Worm (Caenorhabditis elegans) whole organism, L1 larva: Measurements from ENCODE around the gene srh-174.

ENCODE experiments used
- C34B4.2 ChIP-seq: sonication (generic microtip); optimal IDR thresholded peaks from 2 replicates; lab custom pipeline; 2017; ENCODE audit warnings: mild to moderate bottlenecking, missing genetic modification characterization, missing compliant biosample characterization
- F16B12.6 ChIP-seq: fragments of 150-350 bp; optimal IDR thresholded peaks from 2 replicates; lab custom pipeline; 2014; ENCODE audit warnings: missing biosample characterization, missing genetic modification characterization
- Y116A8C.19 ChIP-seq: sonication (generic microtip); optimal IDR thresholded peaks from 2 replicates; lab custom pipeline; 2016; ENCODE audit warnings: missing compliant biosample characterization, missing genetic modification characterization, borderline replicate concordance
- alr-1 ChIP-seq: fragments of 200-800 bp; sonication (Bioruptor generic); optimal IDR thresholded peaks from 2 replicates; lab custom pipeline; 2018; ENCODE audit warnings: borderline replicate concordance, mild to moderate bottlenecking, missing genetic modification characterization, missing compliant biosample characterization
- blmp-1 ChIP-seq: fragments of 150-350 bp; optimal IDR thresholded peaks from 2 replicates; lab custom pipeline; 2014; ENCODE audit warnings: missing biosample characterization, missing genetic modification characterization
- ceh-8 ChIP-seq: fragments of 200-800 bp; sonication (Bioruptor generic); optimal IDR thresholded peaks from 2 replicates; lab custom pipeline; 2018; ENCODE audit warnings: mild to moderate bottlenecking, missing genetic modification characterization, moderate library complexity, missing compliant biosample characterization
- ceh-82 ChIP-seq, 3 experiments: fragments of 150-350 bp in 1 of 3; sonication (generic microtip) in 2 of 3; optimal IDR thresholded peaks; 2 replicates each; lab custom pipeline; 2014 to 2017; ENCODE audit warnings: missing biosample characterization in 3 of 3, missing genetic modification characterization in 3 of 3
- dsc-1 ChIP-seq: sonication (generic microtip); optimal IDR thresholded peaks from 2 replicates; lab custom pipeline; 2016; ENCODE audit warnings: mild to moderate bottlenecking, missing genetic modification characterization, missing compliant biosample characterization
- egl-13 ChIP-seq: sonication (generic microtip); optimal IDR thresholded peaks from 2 replicates; lab custom pipeline; 2016; ENCODE audit warnings: missing genotype, missing genetic modification reagents, missing genetic modification characterization, missing compliant biosample characterization
- elt-2 ChIP-seq: sonication (generic microtip); optimal IDR thresholded peaks from 2 replicates; lab custom pipeline; 2016; ENCODE audit warnings: missing genetic modification characterization, mild to moderate bottlenecking, inconsistent platforms, missing compliant biosample characterization, missing genetic modification reagents
- ets-5 ChIP-seq: fragments of 200-800 bp; sonication (Bioruptor generic); IDR thresholded peaks from 2 replicates; pipeline ENCODE4 v1.3.6; 2022; ENCODE audit warnings: missing genetic modification characterization, missing compliant biosample characterization
- fkh-10 ChIP-seq: sonication (generic microtip); optimal IDR thresholded peaks from 2 replicates; lab custom pipeline; 2017; ENCODE audit warnings: missing biosample characterization, missing genetic modification reagents, missing genetic modification characterization
- fkh-4 ChIP-seq: sonication (generic microtip); optimal IDR thresholded peaks from 2 replicates; lab custom pipeline; 2016; ENCODE audit warnings: missing compliant biosample characterization, missing genetic modification characterization, borderline replicate concordance
- hlh-17 ChIP-seq: fragments of 200-800 bp; sonication (Bioruptor generic); optimal IDR thresholded peaks from 2 replicates; lab custom pipeline; 2018; ENCODE audit warnings: missing genetic modification characterization, mild to moderate bottlenecking, missing compliant biosample characterization, moderate library complexity, borderline replicate concordance
- isw-1 ChIP-seq: fragments of 200-800 bp; sonication (Bioruptor generic); IDR thresholded peaks from 2 replicates; pipeline ENCODE4 v1.3.6; 2022; ENCODE audit warnings: missing genetic modification characterization, missing compliant biosample characterization
- lin-14 ChIP-seq: fragments of 200-800 bp; sonication (Bioruptor generic); optimal IDR thresholded peaks from 2 replicates; lab custom pipeline; 2018; ENCODE audit warnings: mild to moderate bottlenecking, missing genetic modification characterization, moderate library complexity, missing compliant biosample characterization
- lin-15B ChIP-seq: fragments of 150-350 bp; sonication (generic microtip); optimal IDR thresholded peaks from 3 replicates; lab custom pipeline; 2014; ENCODE audit warnings: missing biosample characterization, missing genetic modification characterization
- lir-3 ChIP-seq: sonication (generic microtip); optimal IDR thresholded peaks from 2 replicates; lab custom pipeline; 2016; ENCODE audit warnings: mild to moderate bottlenecking, missing genetic modification characterization, moderate library complexity, missing compliant biosample characterization; ENCODE audit not compliant: poor library complexity
- mab-9 ChIP-seq: fragments of 200-800 bp; sonication (Bioruptor generic); IDR thresholded peaks from 2 replicates; pipeline ENCODE4 v1.3.6; 2022; ENCODE audit warnings: missing genetic modification reagents, missing genetic modification characterization, missing compliant biosample characterization
- mef-2 ChIP-seq: fragments of 150-350 bp; optimal IDR thresholded peaks from 2 replicates; lab custom pipeline; 2014; ENCODE audit warnings: missing biosample characterization, missing genetic modification characterization
- mep-1 ChIP-seq: fragments of 150-350 bp; optimal IDR thresholded peaks from 2 replicates; lab custom pipeline; 2014; ENCODE audit warnings: missing biosample characterization, missing genetic modification characterization
- nhr-47 ChIP-seq: sonication (generic microtip); optimal IDR thresholded peaks from 2 replicates; lab custom pipeline; 2016; ENCODE audit warnings: mild to moderate bottlenecking, missing genetic modification characterization, moderate library complexity, missing compliant biosample characterization
- nhr-71 ChIP-seq: sonication (generic microtip); optimal IDR thresholded peaks from 2 replicates; lab custom pipeline; 2016; ENCODE audit warnings: mild to moderate bottlenecking, missing genetic modification characterization, moderate library complexity, missing compliant biosample characterization
- nhr-76 ChIP-seq: sonication (generic microtip); optimal IDR thresholded peaks from 2 replicates; lab custom pipeline; 2017; ENCODE audit warnings: missing biosample characterization, missing genetic modification characterization
- pag-3 ChIP-seq: sonication (generic microtip); optimal IDR thresholded peaks from 2 replicates; lab custom pipeline; 2017; ENCODE audit warnings: missing genetic modification characterization, mild to moderate bottlenecking, missing compliant biosample characterization, antibody characterized with exemption, borderline replicate concordance; ENCODE audit not compliant: insufficient read depth
- skn-1 ChIP-seq: fragments of 150-350 bp; optimal IDR thresholded peaks from 2 replicates; lab custom pipeline; 2014; ENCODE audit warnings: missing biosample characterization, missing genetic modification characterization
- snu-23 ChIP-seq: sonication (generic microtip); optimal IDR thresholded peaks from 2 replicates; lab custom pipeline; 2016; ENCODE audit warnings: missing genetic modification characterization, missing compliant biosample characterization
- sptf-1 ChIP-seq: fragments of 150-350 bp; optimal IDR thresholded peaks from 2 replicates; lab custom pipeline; 2014; ENCODE audit warnings: missing biosample characterization, missing genetic modification characterization
- tlp-1 ChIP-seq: fragments of 150-350 bp; optimal IDR thresholded peaks from 2 replicates; lab custom pipeline; 2014; ENCODE audit warnings: missing biosample characterization, missing genetic modification characterization
- unc-130 ChIP-seq: fragments of 150-350 bp; optimal IDR thresholded peaks from 2 replicates; lab custom pipeline; 2017; ENCODE audit warnings: missing biosample characterization, missing genetic modification characterization, inconsistent platforms
- unc-86 ChIP-seq: sonication (generic microtip); optimal IDR thresholded peaks from 2 replicates; lab custom pipeline; 2016; ENCODE audit warnings: missing genetic modification characterization, missing compliant biosample characterization
- xbp-1 ChIP-seq: sonication (generic microtip); optimal IDR thresholded peaks from 2 replicates; lab custom pipeline; 2016; ENCODE audit warnings: missing genetic modification characterization, missing compliant biosample characterization
- zag-1 ChIP-seq: fragments of 150-350 bp; optimal IDR thresholded peaks from 2 replicates; lab custom pipeline; 2014; ENCODE audit warnings: missing biosample characterization, missing genetic modification characterization
- ztf-11 ChIP-seq, 2 experiments: sonication (generic microtip); optimal IDR thresholded peaks; 2 replicates each; lab custom pipeline; 2016 to 2017; ENCODE audit warnings: missing genetic modification characterization in 2 of 2, missing biosample characterization in 1 of 2, missing compliant biosample characterization in 1 of 2
- ztf-4 ChIP-seq: fragments of 150-350 bp; optimal IDR thresholded peaks from 2 replicates; lab custom pipeline; 2014; ENCODE audit warnings: missing biosample characterization, missing genetic modification characterization

Gene srh-174

DNA sequence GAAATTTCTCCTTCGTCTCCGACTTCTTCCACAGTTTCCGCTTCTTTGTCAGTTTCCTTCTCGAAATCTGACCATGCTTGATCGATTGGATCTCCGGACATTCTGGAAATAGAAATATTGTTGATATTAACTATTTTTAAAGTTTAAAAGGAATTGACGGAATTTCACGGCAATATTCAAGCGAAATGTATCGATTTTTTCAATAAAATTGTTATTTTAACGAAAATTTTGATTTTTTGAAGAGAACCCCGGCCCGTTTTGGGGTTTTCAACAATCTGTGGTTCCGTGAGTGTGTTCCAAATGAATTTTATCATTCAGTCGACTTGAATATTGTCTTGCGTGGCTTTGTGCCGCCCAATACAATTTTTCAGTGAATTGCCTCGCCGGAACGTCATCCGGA lies 21.4 kb upstream of the srh-174 start, which contains the start of gene F40D4.13:
Gene F40D4.13, minus strand, starts transcription at position 101 of the 400 bp plus-strand sequence.
- TF ChIP-seq unc-86 (tag; lab: Kevin White, UChicago) (no peak), ets-5 (no peak), mef-2 (no peak), lir-3 (tag; lab: Kevin White, UChicago) (no peak), ceh-82 (tag; optimal IDR thresholded peaks at IDR 0.05; lab: Kevin White, UChicago) (no peak), F16B12.6 (tag; lab: Kevin White, UChicago) (no peak), nhr-47 (no peak), tlp-1 (no peak), pag-3 (tag; lab: Kevin White, UChicago) (no peak), isw-1 (GFP tag; lab: Robert Waterston, UW) (no peak), blmp-1 (no peak), hlh-17 (GFP tag; lab: Kevin White, UChicago) (no peak), nhr-76 (tag; lab: Kevin White, UChicago) (no peak), ztf-4 (tag; lab: Kevin White, UChicago) (no peak), mab-9 (GFP tag; lab: Robert Waterston, UW) (no peak), xbp-1 (tag; lab: Kevin White, UChicago) (no peak), unc-130 (no peak)
- TF ChIP-seq, all 84 proteins: peak for 0

DNA sequence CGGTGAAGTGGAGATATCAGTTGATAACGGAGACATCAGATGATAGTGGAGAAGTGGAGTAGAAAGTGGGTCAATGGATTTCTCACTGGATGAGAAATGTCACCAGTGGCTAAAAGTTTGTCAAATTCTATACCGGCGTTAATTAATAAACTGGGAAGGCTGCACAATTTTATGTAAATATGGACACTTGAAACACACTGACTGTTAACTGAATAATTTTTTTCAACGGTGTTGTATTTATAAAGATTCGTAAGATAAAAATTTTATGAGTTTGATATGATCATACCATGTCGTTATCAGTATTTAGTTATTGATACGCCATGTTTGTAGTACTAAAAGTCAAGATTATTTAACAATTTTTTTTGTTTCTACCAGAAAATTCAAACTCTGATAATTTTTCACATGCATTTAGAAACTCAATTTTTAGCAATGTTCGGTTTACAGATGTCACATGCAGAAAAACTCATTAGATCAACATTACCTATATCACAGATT lies 19.1 kb upstream of the srh-174 start, which contains the start of gene F40D4.12:
Gene F40D4.12, plus strand, starts transcription at position 445 of the 495 bp plus-strand sequence.
- TF ChIP-seq tlp-1 (peak; percentile 5), elt-2 (peak; percentile 82), nhr-71 (tag; lab: Kevin White, UChicago) (no peak)

- TF ChIP-seq unc-130 (no peak), blmp-1 (no peak), xbp-1 (tag; lab: Kevin White, UChicago) (no peak), zag-1 (tag; lab: Kevin White, UChicago) (no peak), ztf-11 (tag; optimal IDR thresholded peaks at IDR 0.05; lab: Kevin White, UChicago) (no peak), lin-14 (GFP tag; lab: Kevin White, UChicago) (no peak), nhr-71 (tag; lab: Kevin White, UChicago) (no peak), ceh-8 (GFP tag; lab: Kevin White, UChicago) (no peak), snu-23 (no peak), pag-3 (tag; lab: Kevin White, UChicago) (no peak), mep-1 (tag; lab: Kevin White, UChicago) (no peak), fkh-10 (no peak), mab-9 (GFP tag; lab: Robert Waterston, UW) (no peak), dsc-1 (no peak)
Observed at ce11 chrV:17165409-17165808, 13.1 kb upstream of the srh-174 start, which contains the start of gene srh-102. Gene srh-102, minus strand, starts transcription at chrV:17165509.

ce11 chrV:17167457-17167856 lies 11.1 kb upstream of the srh-174 start, which contains the start of gene srz-66:
Gene srz-66, minus strand, starts transcription at chrV:17167557.
- TF ChIP-seq hlh-17 (GFP tag; lab: Kevin White, UChicago) = no peak
- TF ChIP-seq elt-2 = no peak
- TF ChIP-seq C34B4.2 (tag; lab: Kevin White, UChicago) = no peak
- TF ChIP-seq fkh-4 (tag; lab: Kevin White, UChicago) = no peak
- TF ChIP-seq fkh-10 = no peak
- TF ChIP-seq Y116A8C.19 (tag; lab: Kevin White, UChicago) = no peak
- no peak for TF ChIP-seq lir-3 (tag; lab: Kevin White, UChicago)
- no peak for TF ChIP-seq skn-1 (tag; lab: Kevin White, UChicago)
- no peak for TF ChIP-seq alr-1
- no peak for TF ChIP-seq egl-13 (tag; lab: Kevin White, UChicago)
- no peak for TF ChIP-seq sptf-1 (tag; lab: Kevin White, UChicago)
- TF ChIP-seq lin-15B (tag; lab: Kevin White, UChicago) = no peak
- TF ChIP-seq unc-130 = no peak
- TF ChIP-seq mab-9 (GFP tag; lab: Robert Waterston, UW) = no peak
